Worm (Caenorhabditis elegans): Measurements from ENCODE around the gene rnp-2.
A peak's percentile ranks its signal among the peaks of the same experiment; 100 is the strongest.

The rnp-2 gene

ce11 chrIV:4162121-4162520 lies 9.8 kb upstream of the rnp-2 start, which contains the start of gene scrm-5:
TSS of gene scrm-5 (plus strand) at chrIV:4162421.
- TF ChIP-seq skn-1 (tag; optimal IDR thresholded peaks at IDR 0.05): no peak
- TF ChIP-seq aha-1 (tag): no peak
- TF ChIP-seq nhr-111 (GFP tag; optimal IDR thresholded peaks at IDR 0.05): no peak
- TF ChIP-seq lsy-2 (tag; optimal IDR thresholded peaks at IDR 0.05): no peak
- no peak for TF ChIP-seq daf-8 (GFP tag; IDR thresholded peaks at IDR 0.05)

ce11 chrIV:4164392-4164791 lies 7.5 kb upstream of the rnp-2 start, which contains the start of gene scrm-8:
TSS of gene scrm-8 (plus strand) at chrIV:4164692.
- no peak for TF ChIP-seq F49E8.2 (tag; optimal IDR thresholded peaks at IDR 0.05; ENCODE audit: borderline replicate concordance)
- no peak for TF ChIP-seq lir-3 (tag; optimal IDR thresholded peaks at IDR 0.05)
- TF ChIP-seq nhr-25 (tag; optimal IDR thresholded peaks at IDR 0.05; ENCODE audit: borderline replicate concordance, insufficient read depth): no peak
- no peak for TF ChIP-seq Y5F2A.4 (GFP tag; optimal IDR thresholded peaks at IDR 0.05)

- TF ChIP-seq mdt-29 (GFP tag; IDR thresholded peaks at IDR 0.05) (no peak), madf-9 (GFP tag; conservative IDR thresholded peaks at IDR 0.05) (no peak), ceh-32 (tag; optimal IDR thresholded peaks at IDR 0.05; ENCODE audit: poor library complexity) (no peak), php-3 (GFP tag; IDR thresholded peaks at IDR 0.05) (no peak), hif-1 (tag; optimal IDR thresholded peaks at IDR 0.05) (no peak), R02D3.7 (tag; optimal IDR thresholded peaks at IDR 0.05) (no peak)
Observed at ce11 chrIV:4167296-4167695, 4.6 kb upstream of the rnp-2 start.

- TF ChIP-seq lim-7 (GFP tag; IDR thresholded peaks at IDR 0.05) (0 out of 2 replicates have a peak, but pooled peaks have one; percentile 28), ctbp-1 (GFP tag; IDR thresholded peaks at IDR 0.05) (no peak), Y75B8A.6 (GFP tag; IDR thresholded peaks at IDR 0.05) (no peak), ceh-28 (tag; optimal IDR thresholded peaks at IDR 0.05) (peak; percentile 52), unc-130 (GFP tag; optimal IDR thresholded peaks at IDR 0.05) (no peak)
Observed at ce11 chrIV:4172242-4172641, 366 bp downstream of the rnp-2 start.

ce11 chrIV:4173789-4174188 lies 1.9 kb downstream of the rnp-2 start, which contains the start of gene rnp-3:
TSS of gene rnp-3 (plus strand) at chrIV:4174089.
- TF ChIP-seq ceh-82 (tag; optimal IDR thresholded peaks at IDR 0.05): no peak

ce11 chrIV:4176088-4176487 lies 4.2 kb downstream of the rnp-2 start, which contains the start of gene dnj-15:
TSS of gene dnj-15 (plus strand) at chrIV:4176388.
- no peak for TF ChIP-seq gei-8 (GFP tag; optimal IDR thresholded peaks at IDR 0.05)
- no peak for TF ChIP-seq Y75B8A.6 (GFP tag; IDR thresholded peaks at IDR 0.05)
- TF ChIP-seq jun-1 (tag; optimal IDR thresholded peaks at IDR 0.05): no peak
- TF ChIP-seq lsy-2 (tag; optimal IDR thresholded peaks at IDR 0.05): no peak
- TF ChIP-seq unc-130 (GFP tag; optimal IDR thresholded peaks at IDR 0.05): no peak
- no peak for TF ChIP-seq ztf-11 (tag; optimal IDR thresholded peaks at IDR 0.05)
- TF ChIP-seq ceh-32 (tag; optimal IDR thresholded peaks at IDR 0.05; ENCODE audit: poor library complexity): no peak
- TF ChIP-seq unc-39 (tag; optimal IDR thresholded peaks at IDR 0.05): no peak
- TF ChIP-seq hlh-30 (tag; optimal IDR thresholded peaks at IDR 0.05; ENCODE audit: insufficient read depth): no peak
- TF ChIP-seq mxl-2 (GFP tag; conservative IDR thresholded peaks at IDR 0.05): no peak
- TF ChIP-seq ztf-7 (tag; optimal IDR thresholded peaks at IDR 0.05): no peak
- TF ChIP-seq ceh-62 (tag; optimal IDR thresholded peaks at IDR 0.05): no peak
- TF ChIP-seq dmd-8 (GFP tag; IDR thresholded peaks at IDR 0.05): no peak
- TF ChIP-seq mdl-1 (tag; optimal IDR thresholded peaks at IDR 0.05): no peak
